Worm (Caenorhabditis elegans): ENCODE results near the gene dhs-31.

DNA sequence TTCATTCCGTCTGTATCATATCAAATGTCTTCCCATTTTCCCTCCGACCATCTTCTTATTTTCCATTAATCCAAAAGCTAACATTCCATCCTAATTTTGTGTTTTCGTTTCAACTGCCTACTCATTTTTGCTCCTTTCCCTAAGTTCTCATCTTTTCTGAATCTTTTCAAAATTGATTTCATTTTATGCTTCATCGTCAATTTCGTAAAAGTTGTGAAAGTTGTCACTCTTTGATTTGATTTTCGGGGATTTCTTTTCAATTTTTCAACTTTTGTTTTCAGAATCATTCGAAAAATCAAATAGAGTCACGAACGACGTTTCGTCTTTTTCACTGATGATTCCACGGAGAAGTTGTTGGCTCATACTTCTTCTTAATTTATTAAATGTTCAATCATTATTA, 26.8 kb upstream of the dhs-31 start, which contains the start of gene cwn-2:
- no peak for TF ChIP-seq cog-1 (tag; optimal IDR thresholded peaks at IDR 0.05)
- TF ChIP-seq ztf-29 (GFP tag; IDR thresholded peaks at IDR 0.05), result no peak
